Worm (Caenorhabditis elegans) whole organism, L1 larva: ENCODE measurements around the gene F44G4.5.

Source experiments
- F16B12.6 ChIP-seq: fragments of 150-350 bp; optimal IDR thresholded peaks from 2 replicates; lab custom pipeline; 2014; ENCODE audit warnings: missing biosample characterization, missing genetic modification characterization
- aha-1 ChIP-seq: fragments of 150-350 bp; optimal IDR thresholded peaks from 2 replicates; lab custom pipeline; 2014; ENCODE audit warnings: missing biosample characterization, missing genetic modification characterization
- alr-1 ChIP-seq: fragments of 200-800 bp; sonication (Bioruptor generic); optimal IDR thresholded peaks from 2 replicates; lab custom pipeline; 2018; ENCODE audit warnings: borderline replicate concordance, mild to moderate bottlenecking, missing genetic modification characterization, missing compliant biosample characterization
- ama-1 ChIP-seq: fragments of 150-350 bp; optimal IDR thresholded peaks from 2 replicates; lab custom pipeline; 2014
- blmp-1 ChIP-seq: fragments of 150-350 bp; optimal IDR thresholded peaks from 2 replicates; lab custom pipeline; 2014; ENCODE audit warnings: missing biosample characterization, missing genetic modification characterization
- ceh-8 ChIP-seq: fragments of 200-800 bp; sonication (Bioruptor generic); optimal IDR thresholded peaks from 2 replicates; lab custom pipeline; 2018; ENCODE audit warnings: mild to moderate bottlenecking, missing genetic modification characterization, moderate library complexity, missing compliant biosample characterization
- ceh-88 ChIP-seq: fragments of 200-800 bp; sonication (Bioruptor generic); IDR thresholded peaks from 2 replicates; pipeline ENCODE4 v1.3.6; 2022; ENCODE audit warnings: missing genetic modification characterization, missing compliant biosample characterization
- ces-1 ChIP-seq: fragments of 150-350 bp; optimal IDR thresholded peaks from 2 replicates; lab custom pipeline; 2014; ENCODE audit warnings: missing biosample characterization, missing genetic modification reagents, missing genetic modification characterization
- efl-1 ChIP-seq, 4 experiments: fragments of 150-350 bp; optimal IDR thresholded peaks in 3 of 4; peaks in 1 of 4; 1 replicate in 1 of 4; 2 replicates in 3 of 4; lab custom pipeline; 2014; ENCODE audit warnings: missing biosample characterization in 2 of 4, missing genetic modification characterization in 2 of 4, missing genetic modification reagents in 2 of 4
- elt-3 ChIP-seq, 6 experiments: fragments of 150-350 bp in 1 of 6; sonication (generic microtip); optimal IDR thresholded peaks; 2 replicates each; lab custom pipeline; 2017 to 2018; ENCODE audit warnings: missing biosample characterization in 6 of 6, missing genetic modification characterization in 6 of 6, inconsistent platforms in 1 of 6
- fkh-4 ChIP-seq: sonication (generic microtip); optimal IDR thresholded peaks from 2 replicates; lab custom pipeline; 2016; ENCODE audit warnings: missing compliant biosample characterization, missing genetic modification characterization, borderline replicate concordance
- fkh-8 ChIP-seq: sonication (generic microtip); optimal IDR thresholded peaks from 2 replicates; lab custom pipeline; 2016; ENCODE audit warnings: mild to moderate bottlenecking, missing genetic modification characterization, missing compliant biosample characterization
- grh-1 ChIP-seq: fragments of 200-800 bp; sonication (Bioruptor generic); IDR thresholded peaks from 2 replicates; pipeline ENCODE4 v1.3.6; 2022; ENCODE audit warnings: missing genetic modification reagents, missing genetic modification characterization, missing compliant biosample characterization
- hlh-17 ChIP-seq: fragments of 200-800 bp; sonication (Bioruptor generic); optimal IDR thresholded peaks from 2 replicates; lab custom pipeline; 2018; ENCODE audit warnings: missing genetic modification characterization, mild to moderate bottlenecking, missing compliant biosample characterization, moderate library complexity, borderline replicate concordance
- isw-1 ChIP-seq: fragments of 200-800 bp; sonication (Bioruptor generic); IDR thresholded peaks from 2 replicates; pipeline ENCODE4 v1.3.6; 2022; ENCODE audit warnings: missing genetic modification characterization, missing compliant biosample characterization
- jun-1 ChIP-seq: fragments of 150-350 bp; optimal IDR thresholded peaks from 2 replicates; lab custom pipeline; 2014; ENCODE audit warnings: missing biosample characterization, missing genetic modification reagents, missing genetic modification characterization
- lin-13 ChIP-seq: fragments of 150-350 bp; optimal IDR thresholded peaks from 2 replicates; lab custom pipeline; 2014; ENCODE audit warnings: missing biosample characterization, missing genetic modification reagents, missing genetic modification characterization
- lin-14 ChIP-seq: fragments of 200-800 bp; sonication (Bioruptor generic); optimal IDR thresholded peaks from 2 replicates; lab custom pipeline; 2018; ENCODE audit warnings: mild to moderate bottlenecking, missing genetic modification characterization, moderate library complexity, missing compliant biosample characterization
- lsy-2 ChIP-seq, 2 experiments: fragments of 150-350 bp; optimal IDR thresholded peaks; 2 replicates each; lab custom pipeline; 2014; ENCODE audit warnings: missing biosample characterization in 2 of 2, missing genetic modification characterization in 2 of 2
- mdl-1 ChIP-seq, 2 experiments: fragments of 150-350 bp; optimal IDR thresholded peaks; 2 replicates each; lab custom pipeline; 2014 to 2017; ENCODE audit warnings: missing biosample characterization in 2 of 2, missing genetic modification characterization in 2 of 2, inconsistent platforms in 1 of 2
- mep-1 ChIP-seq: fragments of 150-350 bp; optimal IDR thresholded peaks from 2 replicates; lab custom pipeline; 2014; ENCODE audit warnings: missing biosample characterization, missing genetic modification characterization
- nhr-12 ChIP-seq: sonication (generic microtip); optimal IDR thresholded peaks from 2 replicates; lab custom pipeline; 2017; ENCODE audit warnings: missing biosample characterization, missing genetic modification characterization
- nhr-19 ChIP-seq: fragments of 200-800 bp; sonication (Bioruptor generic); conservative IDR thresholded peaks from 2 replicates; pipeline ENCODE4 v1.3.6; 2022; ENCODE audit warnings: missing genetic modification characterization, missing compliant biosample characterization
- nhr-20 ChIP-seq: sonication (generic microtip); optimal IDR thresholded peaks from 2 replicates; lab custom pipeline; 2016; ENCODE audit warnings: mild to moderate bottlenecking, missing genetic modification characterization, missing compliant biosample characterization
- nhr-237 ChIP-seq: fragments of 150-350 bp; optimal IDR thresholded peaks from 2 replicates; lab custom pipeline; 2014; ENCODE audit warnings: missing biosample characterization, missing genetic modification characterization
- nhr-28 ChIP-seq: fragments of 150-350 bp; optimal IDR thresholded peaks from 2 replicates; lab custom pipeline; 2014; ENCODE audit warnings: missing biosample characterization, missing genetic modification characterization
- nhr-47 ChIP-seq: sonication (generic microtip); optimal IDR thresholded peaks from 2 replicates; lab custom pipeline; 2016; ENCODE audit warnings: mild to moderate bottlenecking, missing genetic modification characterization, moderate library complexity, missing compliant biosample characterization
- nhr-71 ChIP-seq: sonication (generic microtip); optimal IDR thresholded peaks from 2 replicates; lab custom pipeline; 2016; ENCODE audit warnings: mild to moderate bottlenecking, missing genetic modification characterization, moderate library complexity, missing compliant biosample characterization
- nhr-76 ChIP-seq: sonication (generic microtip); optimal IDR thresholded peaks from 2 replicates; lab custom pipeline; 2017; ENCODE audit warnings: missing biosample characterization, missing genetic modification characterization
- nhr-85 ChIP-seq: sonication (generic microtip); peaks from one replicate; lab custom pipeline; 2016; ENCODE audit warnings: missing genetic modification characterization, inconsistent platforms, missing compliant biosample characterization
- nhr-90 ChIP-seq: sonication (generic microtip); optimal IDR thresholded peaks from 2 replicates; lab custom pipeline; 2016; ENCODE audit warnings: mild to moderate bottlenecking, missing genetic modification characterization, missing compliant biosample characterization; ENCODE audit not compliant: poor library complexity
- pqm-1 ChIP-seq: sonication (generic microtip); optimal IDR thresholded peaks from 3 replicates; lab custom pipeline; 2017; ENCODE audit warnings: missing biosample characterization, missing genetic modification characterization
- skn-1 ChIP-seq: fragments of 150-350 bp; optimal IDR thresholded peaks from 2 replicates; lab custom pipeline; 2014; ENCODE audit warnings: missing biosample characterization, missing genetic modification characterization
- snu-23 ChIP-seq: sonication (generic microtip); optimal IDR thresholded peaks from 2 replicates; lab custom pipeline; 2016; ENCODE audit warnings: missing genetic modification characterization, missing compliant biosample characterization
- tlp-1 ChIP-seq: fragments of 150-350 bp; optimal IDR thresholded peaks from 2 replicates; lab custom pipeline; 2014; ENCODE audit warnings: missing biosample characterization, missing genetic modification characterization
- unc-130 ChIP-seq: fragments of 150-350 bp; optimal IDR thresholded peaks from 2 replicates; lab custom pipeline; 2017; ENCODE audit warnings: missing biosample characterization, missing genetic modification characterization, inconsistent platforms
- unc-30 ChIP-seq: sonication (generic microtip); optimal IDR thresholded peaks from 2 replicates; lab custom pipeline; 2017; ENCODE audit warnings: missing biosample characterization, missing genetic modification characterization
- unc-62 ChIP-seq: fragments of 150-350 bp; optimal IDR thresholded peaks from 2 replicates; lab custom pipeline; 2014; ENCODE audit warnings: missing biosample characterization, missing genetic modification reagents, missing genetic modification characterization
- unc-98 ChIP-seq: fragments of 200-800 bp; sonication (Bioruptor generic); IDR thresholded peaks from 2 replicates; pipeline ENCODE4 v1.3.6; 2022; ENCODE audit warnings: missing genetic modification characterization, missing compliant biosample characterization
- xbp-1 ChIP-seq: sonication (generic microtip); optimal IDR thresholded peaks from 2 replicates; lab custom pipeline; 2016; ENCODE audit warnings: missing genetic modification characterization, missing compliant biosample characterization
- zip-4 ChIP-seq: fragments of 200-800 bp; sonication (Bioruptor generic); optimal IDR thresholded peaks from 2 replicates; lab custom pipeline; 2018; ENCODE audit warnings: mild to moderate bottlenecking, missing genetic modification characterization, moderate library complexity, missing compliant biosample characterization

Gene F44G4.5

ce11 chrII:9038201-9038600, 38.0 kb upstream of the F44G4.5 start, which contains the start of gene gcs-1:
TSS of gene gcs-1 (minus strand) at chrII:9038301.
- TF ChIP-seq lin-14 (GFP tag; lab: Kevin White, UChicago), result no peak
- TF ChIP-seq efl-1 (optimal IDR thresholded peaks at IDR 0.05; lab: Kevin White, UChicago), result no peak
- TF ChIP-seq efl-1 (GFP tag; optimal IDR thresholded peaks at IDR 0.05 in 1 of 2; lab: Kevin White, UChicago), result peak in 1 of 2 experiments; percentile 25

ce11 chrII:9033034-9033433, 32.8 kb upstream of the F44G4.5 start:
- TF ChIP-seq isw-1 (GFP tag; lab: Robert Waterston, UW) (no peak), elt-3 (tag; optimal IDR thresholded peaks at IDR 0.05; lab: Kevin White, UChicago) (peak in 1 of 6 experiments; percentile 12), ceh-8 (GFP tag; lab: Kevin White, UChicago) (no peak), fkh-8 (tag; lab: Kevin White, UChicago) (no peak), nhr-85 (peak; percentile 52), mep-1 (tag; lab: Kevin White, UChicago) (peak; percentile 2), blmp-1 (tag; lab: Kevin White, UChicago) (peak; percentile 86), xbp-1 (tag; lab: Kevin White, UChicago) (no peak), unc-62 (no peak), tlp-1 (no peak), fkh-4 (tag; lab: Kevin White, UChicago) (no peak), nhr-19 (GFP tag; lab: Robert Waterston, UW) (no peak), lin-14 (GFP tag; lab: Kevin White, UChicago) (peak; percentile 37), ceh-88 (GFP tag; lab: Robert Waterston, UW) (no peak), grh-1 (GFP tag; lab: Robert Waterston, UW) (no peak), F16B12.6 (tag; lab: Kevin White, UChicago) (no peak), ama-1 (no peak)

- TF ChIP-seq nhr-12, result no peak
- no peak for TF ChIP-seq skn-1 (tag; lab: Kevin White, UChicago)
- TF ChIP-seq lin-14 (GFP tag; lab: Kevin White, UChicago), result peak; percentile 65
- TF ChIP-seq unc-130 (tag; lab: Kevin White, UChicago), result peak; percentile 18
- no peak for TF ChIP-seq nhr-237 (tag; lab: Kevin White, UChicago)
- TF ChIP-seq nhr-85, result peak; percentile 91
- TF ChIP-seq aha-1, result no peak
- no peak for TF ChIP-seq alr-1
- peak; percentile 93 for TF ChIP-seq blmp-1 (tag; lab: Kevin White, UChicago)
- peak in 4 of 6 experiments; percentile 55 to 94 (median 69) for TF ChIP-seq elt-3 (tag; optimal IDR thresholded peaks at IDR 0.05; lab: Kevin White, UChicago)
- TF ChIP-seq nhr-71 (tag; lab: Kevin White, UChicago), result peak; percentile 61
- TF ChIP-seq nhr-47 (tag; lab: Kevin White, UChicago), result no peak
- no peak for TF ChIP-seq ces-1
- TF ChIP-seq nhr-28 (tag; lab: Kevin White, UChicago), result no peak
- TF ChIP-seq unc-98 (GFP tag; lab: Robert Waterston, UW), result no peak
- TF ChIP-seq snu-23 (GFP tag; lab: Kevin White, UChicago), result peak; percentile 56
- TF ChIP-seq tlp-1, result no peak
- no peak for TF ChIP-seq pqm-1
- TF ChIP-seq mdl-1 (tag; optimal IDR thresholded peaks at IDR 0.05; lab: Kevin White, UChicago), result peak in 1 of 2 experiments; percentile 15
- no peak for TF ChIP-seq zip-4 (GFP tag; lab: Kevin White, UChicago)
- TF ChIP-seq nhr-20 (tag; lab: Kevin White, UChicago), result peak; percentile 63
- no peak for TF ChIP-seq lin-13
- TF ChIP-seq efl-1 (optimal IDR thresholded peaks at IDR 0.05; lab: Kevin White, UChicago), result no peak
- TF ChIP-seq efl-1 (GFP tag; optimal IDR thresholded peaks at IDR 0.05 in 1 of 2; lab: Kevin White, UChicago), result no peak
- TF ChIP-seq lsy-2 (tag; optimal IDR thresholded peaks at IDR 0.05; lab: Kevin White, UChicago), result peak in 1 of 2 experiments; percentile 31
- no peak for TF ChIP-seq hlh-17 (GFP tag; lab: Kevin White, UChicago)
- TF ChIP-seq nhr-76 (tag; lab: Kevin White, UChicago), result no peak
- no peak for TF ChIP-seq unc-30 (tag; lab: Kevin White, UChicago)
- TF ChIP-seq jun-1, result no peak
- TF ChIP-seq grh-1 (GFP tag; lab: Robert Waterston, UW), result peak; percentile 45
- TF ChIP-seq nhr-90 (tag; lab: Kevin White, UChicago), result peak; percentile 41
Observed at ce11 chrII:9031891-9032290, 31.7 kb upstream of the F44G4.5 start.
